Worm (Caenorhabditis elegans): ENCODE results near the gene ekl-6.

- TF ChIP-seq T22C8.4 (GFP tag; IDR thresholded peaks at IDR 0.05) (no peak), flt-1 (GFP tag; IDR thresholded peaks at IDR 0.05) (no peak), ztf-29 (GFP tag; IDR thresholded peaks at IDR 0.05) (no peak), cog-1 (tag; optimal IDR thresholded peaks at IDR 0.05) (no peak), klf-2 (GFP tag; conservative IDR thresholded peaks at IDR 0.05) (no peak), ref-1 (GFP tag; conservative IDR thresholded peaks at IDR 0.05) (no peak), ztf-23 (GFP tag; IDR thresholded peaks at IDR 0.05) (no peak), med-1 (GFP tag; optimal IDR thresholded peaks at IDR 0.05; ENCODE audit: insufficient read depth) (no peak), tab-1 (GFP tag; IDR thresholded peaks at IDR 0.05) (no peak)
Measured at ce11 chrIII:10085574-10085973, 21.4 kb downstream of the ekl-6 start.
